Fruit fly (Drosophila melanogaster): ENCODE results near the gene CG7963.

- no peak for TF ChIP-seq CG8478 (optimal IDR thresholded peaks at IDR 0.05)
- no peak for TF ChIP-seq CTCF (optimal IDR thresholded peaks at IDR 0.05)
Measured at dm6 chr3R:8347279-8347678, 15.3 kb upstream of the CG7963 start, which contains the start of gene CG7352.

All from S2 (cell line).